1 fruit fly cellular context compared by ENCODE assay signal in genomic region chr3R:16224415-16225165, dm6.
TF ChIP-seq lines count a peak whose summit lies in the region.

No protein-coding gene starts in this region.

TF ChIP-seq in whole organism, embryonic, 481 proteins besides CTCF, POLR2A, EP300 and RAD21 (continued from another document and continues in another):
- TF ChIP-seq dysf (GFP tag; IDR thresholded peaks at IDR 0.05; lab: Robert Waterston, UW): no peak
- TF ChIP-seq CG42726 (GFP tag; IDR thresholded peaks at IDR 0.05; lab: Robert Waterston, UW; ENCODE audit: partially characterized antibody): no peak
- TF ChIP-seq CG9215 (GFP tag; IDR thresholded peaks at IDR 0.05; lab: Robert Waterston, UW): no peak
- TF ChIP-seq D19A (tag; optimal IDR thresholded peaks at IDR 0.05; lab: Kevin White, UChicago): peak; percentile 96
- TF ChIP-seq Fer3 (tag; optimal IDR thresholded peaks at IDR 0.05; lab: Kevin White, UChicago): peak; percentile 98
- no peak for TF ChIP-seq B-H1 (GFP tag; IDR thresholded peaks at IDR 0.05; lab: Robert Waterston, UW)
- TF ChIP-seq NfI (GFP tag; optimal IDR thresholded peaks at IDR 0.05; lab: Kevin White, UChicago): peak; percentile 97
- no peak for TF ChIP-seq Lim3 (GFP tag; IDR thresholded peaks at IDR 0.05; lab: Robert Waterston, UW)
- no peak for TF ChIP-seq CG31441 (GFP tag; IDR thresholded peaks at IDR 0.05; lab: Robert Waterston, UW)
- no peak for TF ChIP-seq Hr39 (optimal IDR thresholded peaks at IDR 0.05; lab: Kevin White, UChicago)
- no peak for TF ChIP-seq CG14441 (GFP tag; IDR thresholded peaks at IDR 0.05; lab: Robert Waterston, UW)
- TF ChIP-seq nom (GFP tag; optimal IDR thresholded peaks at IDR 0.05; lab: Kevin White, UChicago): peak; percentile 93
- TF ChIP-seq ara (GFP tag; IDR thresholded peaks at IDR 0.05; lab: Robert Waterston, UW): no peak
- peak in 1 of 2 experiments; percentile 98 for TF ChIP-seq Eip74EF (GFP tag; optimal IDR thresholded peaks at IDR 0.05; lab: Kevin White, UChicago)
- TF ChIP-seq fd64A (GFP tag; optimal IDR thresholded peaks at IDR 0.05; lab: Kevin White, UChicago): peak; percentile 96
- TF ChIP-seq wor (GFP tag; IDR thresholded peaks at IDR 0.05; lab: Robert Waterston, UW): no peak
- TF ChIP-seq wdn (GFP tag; IDR thresholded peaks at IDR 0.05; lab: Robert Waterston, UW): no peak
- peak; percentile 99 for TF ChIP-seq CG2678 (tag; optimal IDR thresholded peaks at IDR 0.05; lab: Kevin White, UChicago)
- no peak for TF ChIP-seq row (GFP tag; IDR thresholded peaks at IDR 0.05; lab: Robert Waterston, UW)
- TF ChIP-seq kay (GFP tag; optimal IDR thresholded peaks at IDR 0.05; lab: Kevin White, UChicago): peak; percentile 96
- TF ChIP-seq CG11093 (GFP tag; IDR thresholded peaks at IDR 0.05; lab: Robert Waterston, UW): peak; percentile 97
- peak; percentile 96 for TF ChIP-seq pho (GFP tag; optimal IDR thresholded peaks at IDR 0.05; lab: Kevin White, UChicago)
- TF ChIP-seq CG13287 (GFP tag; IDR thresholded peaks at IDR 0.05; lab: Robert Waterston, UW; ENCODE audit: partially characterized antibody): no peak
- no peak for TF ChIP-seq inv (GFP tag; IDR thresholded peaks at IDR 0.05; lab: Robert Waterston, UW; ENCODE audit: partially characterized antibody)
- peak; percentile 96 for TF ChIP-seq repo (GFP tag; optimal IDR thresholded peaks at IDR 0.05; lab: Kevin White, UChicago)
- no peak for TF ChIP-seq CG10366 (GFP tag; IDR thresholded peaks at IDR 0.05; lab: Robert Waterston, UW)
- TF ChIP-seq odd (GFP tag; optimal IDR thresholded peaks at IDR 0.05; lab: Kevin White, UChicago): peak; percentile 96
- no peak for TF ChIP-seq sens-2 (GFP tag; IDR thresholded peaks at IDR 0.05; lab: Robert Waterston, UW)
- TF ChIP-seq PHDP (tag; optimal IDR thresholded peaks at IDR 0.05; lab: Kevin White, UChicago): peak; percentile 98
- TF ChIP-seq hth (optimal IDR thresholded peaks at IDR 0.05; lab: Kevin White, UChicago): no peak
- TF ChIP-seq Xrp1 (GFP tag; IDR thresholded peaks at IDR 0.05; lab: Robert Waterston, UW): no peak
- peak; percentile 97 for TF ChIP-seq CG6854 (GFP tag; optimal IDR thresholded peaks at IDR 0.05; lab: Kevin White, UChicago)
- TF ChIP-seq chm (GFP tag; IDR thresholded peaks at IDR 0.05; lab: Robert Waterston, UW): no peak
- peak; percentile 89 for TF ChIP-seq Ets97D (GFP tag; optimal IDR thresholded peaks at IDR 0.05; lab: Kevin White, UChicago)
- TF ChIP-seq Oaz (GFP tag; IDR thresholded peaks at IDR 0.05; lab: Robert Waterston, UW): no peak
- TF ChIP-seq CG7745 (tag; optimal IDR thresholded peaks at IDR 0.05; lab: Kevin White, UChicago): peak; percentile 79
- TF ChIP-seq fd3F (GFP tag; optimal IDR thresholded peaks at IDR 0.05; lab: Kevin White, UChicago): peak; percentile 97
- TF ChIP-seq CG3281 (GFP tag; optimal IDR thresholded peaks at IDR 0.05; lab: Kevin White, UChicago): peak; percentile 96
- peak; percentile 96 for TF ChIP-seq HLH54F (GFP tag; optimal IDR thresholded peaks at IDR 0.05; lab: Kevin White, UChicago)
- peak; percentile 58 for TF ChIP-seq ash1 (GFP tag; optimal IDR thresholded peaks at IDR 0.05; lab: Kevin White, UChicago)
- TF ChIP-seq CG5953 (GFP tag; IDR thresholded peaks at IDR 0.05; lab: Robert Waterston, UW): no peak
- TF ChIP-seq eyg (GFP tag; optimal IDR thresholded peaks at IDR 0.05; lab: Kevin White, UChicago): peak; percentile 98
- peak; percentile 96 for TF ChIP-seq Chrac-16 (GFP tag; optimal IDR thresholded peaks at IDR 0.05; lab: Kevin White, UChicago)
- TF ChIP-seq dati (GFP tag; IDR thresholded peaks at IDR 0.05; lab: Robert Waterston, UW): no peak
- TF ChIP-seq Ravus (GFP tag; IDR thresholded peaks at IDR 0.05; lab: Robert Waterston, UW): no peak
- no peak for TF ChIP-seq Dref (GFP tag; IDR thresholded peaks at IDR 0.05; lab: Robert Waterston, UW)
- TF ChIP-seq CG12071 (GFP tag; optimal IDR thresholded peaks at IDR 0.05; lab: Kevin White, UChicago): peak; percentile 97
- peak; percentile 93 for TF ChIP-seq CG12155 (GFP tag; optimal IDR thresholded peaks at IDR 0.05; lab: Kevin White, UChicago)
- no peak for TF ChIP-seq E2f2 (GFP tag; IDR thresholded peaks at IDR 0.05; lab: Robert Waterston, UW)
- peak; percentile 98 for TF ChIP-seq CG4424 (GFP tag; optimal IDR thresholded peaks at IDR 0.05; lab: Kevin White, UChicago)
- TF ChIP-seq CG5245 (GFP tag; optimal IDR thresholded peaks at IDR 0.05; lab: Kevin White, UChicago): peak; percentile 96
- TF ChIP-seq Dll (GFP tag; IDR thresholded peaks at IDR 0.05; lab: Robert Waterston, UW; ENCODE audit: partially characterized antibody): no peak
- no peak for TF ChIP-seq sr (GFP tag; IDR thresholded peaks at IDR 0.05; lab: Robert Waterston, UW)
- peak; percentile 96 for TF ChIP-seq Hr3 (GFP tag; optimal IDR thresholded peaks at IDR 0.05; lab: Kevin White, UChicago)
- TF ChIP-seq seq (GFP tag; IDR thresholded peaks at IDR 0.05; lab: Robert Waterston, UW): no peak
- TF ChIP-seq CG15601 (tag; optimal IDR thresholded peaks at IDR 0.05; lab: Kevin White, UChicago): peak; percentile 98
- TF ChIP-seq CG2202 (tag; optimal IDR thresholded peaks at IDR 0.05; lab: Kevin White, UChicago): peak; percentile 97
- TF ChIP-seq ranshi (GFP tag; IDR thresholded peaks at IDR 0.05; lab: Robert Waterston, UW): no peak
- TF ChIP-seq corto (GFP tag; optimal IDR thresholded peaks at IDR 0.05; lab: Kevin White, UChicago): peak; percentile 73
- TF ChIP-seq mld (GFP tag; IDR thresholded peaks at IDR 0.05; lab: Robert Waterston, UW; ENCODE audit: partially characterized antibody): no peak
- no peak for TF ChIP-seq gce (GFP tag; IDR thresholded peaks at IDR 0.05; lab: Robert Waterston, UW)
- peak; percentile 98 for TF ChIP-seq bab2 (GFP tag; optimal IDR thresholded peaks at IDR 0.05; lab: Kevin White, UChicago)
- TF ChIP-seq hbn (GFP tag; IDR thresholded peaks at IDR 0.05; lab: Robert Waterston, UW; ENCODE audit: partially characterized antibody): no peak
- TF ChIP-seq Sox100B (GFP tag; optimal IDR thresholded peaks at IDR 0.05; lab: Kevin White, UChicago): peak; percentile 97
- TF ChIP-seq CG32772 (GFP tag; IDR thresholded peaks at IDR 0.05; lab: Robert Waterston, UW): no peak
- TF ChIP-seq HHEX (GFP tag; optimal IDR thresholded peaks at IDR 0.05; lab: Kevin White, UChicago): peak; percentile 97
- peak; percentile 84 for TF ChIP-seq CG31365 (tag; optimal IDR thresholded peaks at IDR 0.05; lab: Kevin White, UChicago)
- peak; percentile 98 for TF ChIP-seq CG18262 (tag; optimal IDR thresholded peaks at IDR 0.05; lab: Kevin White, UChicago)
- TF ChIP-seq nau (GFP tag; optimal IDR thresholded peaks at IDR 0.05; lab: Kevin White, UChicago): peak; percentile 96
- TF ChIP-seq tll (GFP tag; optimal IDR thresholded peaks at IDR 0.05; lab: Kevin White, UChicago): peak in 1 of 2 experiments; percentile 62
- no peak for TF ChIP-seq CG34224 (GFP tag; IDR thresholded peaks at IDR 0.05; lab: Robert Waterston, UW; ENCODE audit: partially characterized antibody)
- TF ChIP-seq NFAT (GFP tag; IDR thresholded peaks at IDR 0.05; lab: Robert Waterston, UW): no peak
- TF ChIP-seq Spps (tag; optimal IDR thresholded peaks at IDR 0.05; lab: Kevin White, UChicago): peak; percentile 99
- TF ChIP-seq CG17802 (tag; optimal IDR thresholded peaks at IDR 0.05; lab: Kevin White, UChicago): peak; percentile 89
- TF ChIP-seq CG8388 (GFP tag; optimal IDR thresholded peaks at IDR 0.05; lab: Kevin White, UChicago): peak; percentile 98
- TF ChIP-seq pan (optimal IDR thresholded peaks at IDR 0.05; lab: Kevin White, UChicago): no peak
- TF ChIP-seq pan (GFP tag; optimal IDR thresholded peaks at IDR 0.05 in 1 of 2, IDR thresholded peaks at IDR 0.05 in 1 of 2): no peak
- TF ChIP-seq CG3838 (GFP tag; optimal IDR thresholded peaks at IDR 0.05; lab: Kevin White, UChicago): peak; percentile 93
- TF ChIP-seq CrebB (tag; optimal IDR thresholded peaks at IDR 0.05; lab: Kevin White, UChicago): peak; percentile 96
- TF ChIP-seq Sry-β (GFP tag; optimal IDR thresholded peaks at IDR 0.05; lab: Kevin White, UChicago): peak; percentile 75
- TF ChIP-seq Sry-δ (GFP tag; optimal IDR thresholded peaks at IDR 0.05; lab: Kevin White, UChicago): peak; percentile 75
- TF ChIP-seq CG4854 (GFP tag; optimal IDR thresholded peaks at IDR 0.05; lab: Kevin White, UChicago): peak; percentile 97
- TF ChIP-seq Oli (tag; optimal IDR thresholded peaks at IDR 0.05; lab: Kevin White, UChicago): peak; percentile 98
- peak; percentile 96 for TF ChIP-seq her (GFP tag; optimal IDR thresholded peaks at IDR 0.05; lab: Kevin White, UChicago)
- TF ChIP-seq HLH3B (GFP tag; IDR thresholded peaks at IDR 0.05; lab: Robert Waterston, UW): no peak
- peak; percentile 95 for TF ChIP-seq CG10431 (GFP tag; optimal IDR thresholded peaks at IDR 0.05; lab: Kevin White, UChicago)
- no peak for TF ChIP-seq CG10959 (GFP tag; IDR thresholded peaks at IDR 0.05; lab: Robert Waterston, UW)
- TF ChIP-seq amos (GFP tag; IDR thresholded peaks at IDR 0.05; lab: Robert Waterston, UW; ENCODE audit: partially characterized antibody): no peak
- peak; percentile 95 for TF ChIP-seq MTF-1 (GFP tag; optimal IDR thresholded peaks at IDR 0.05; lab: Kevin White, UChicago; ENCODE audit: borderline replicate concordance)
- TF ChIP-seq slbo (GFP tag; IDR thresholded peaks at IDR 0.05; lab: Robert Waterston, UW): no peak
- TF ChIP-seq gsb (GFP tag; IDR thresholded peaks at IDR 0.05; lab: Robert Waterston, UW): no peak
- TF ChIP-seq CG7357 (GFP tag; IDR thresholded peaks at IDR 0.05; lab: Robert Waterston, UW): peak; percentile 94
- peak; percentile 82 for TF ChIP-seq ftz-f1 (GFP tag; optimal IDR thresholded peaks at IDR 0.05; lab: Kevin White, UChicago)
- TF ChIP-seq Sin3A (optimal IDR thresholded peaks at IDR 0.05; lab: Kevin White, UChicago): no peak
- no peak for TF ChIP-seq ro (GFP tag; IDR thresholded peaks at IDR 0.05; lab: Robert Waterston, UW)
- TF ChIP-seq CG34376 (GFP tag; optimal IDR thresholded peaks at IDR 0.05; lab: Kevin White, UChicago): peak; percentile 94
- TF ChIP-seq CG14965 (GFP tag; optimal IDR thresholded peaks at IDR 0.05; lab: Kevin White, UChicago; ENCODE audit: borderline replicate concordance): peak; percentile 87
- TF ChIP-seq CG32767 (GFP tag; IDR thresholded peaks at IDR 0.05; lab: Robert Waterston, UW): no peak
- TF ChIP-seq lmd (GFP tag; IDR thresholded peaks at IDR 0.05; lab: Robert Waterston, UW): no peak
- TF ChIP-seq CG9876 (GFP tag; optimal IDR thresholded peaks at IDR 0.05; lab: Kevin White, UChicago): peak; percentile 83
- TF ChIP-seq Dbx (GFP tag; IDR thresholded peaks at IDR 0.05; lab: Robert Waterston, UW): no peak
- peak; percentile 97 for TF ChIP-seq CG16863 (GFP tag; optimal IDR thresholded peaks at IDR 0.05; lab: Kevin White, UChicago)
- TF ChIP-seq CG10543 (GFP tag; optimal IDR thresholded peaks at IDR 0.05; lab: Kevin White, UChicago): peak; percentile 90
- TF ChIP-seq tin (GFP tag; optimal IDR thresholded peaks at IDR 0.05; lab: Kevin White, UChicago): peak; percentile 98
- TF ChIP-seq CG7556 (GFP tag; optimal IDR thresholded peaks at IDR 0.05; lab: Kevin White, UChicago): peak; percentile 99
- peak; percentile 99 for TF ChIP-seq CG12391 (tag; optimal IDR thresholded peaks at IDR 0.05; lab: Kevin White, UChicago)
- TF ChIP-seq crol (GFP tag; IDR thresholded peaks at IDR 0.05; lab: Robert Waterston, UW): no peak
- peak; percentile 97 for TF ChIP-seq CG17385 (GFP tag; optimal IDR thresholded peaks at IDR 0.05; lab: Kevin White, UChicago)
- TF ChIP-seq CG7928 (GFP tag; optimal IDR thresholded peaks at IDR 0.05; lab: Kevin White, UChicago): peak; percentile 76
- no peak for TF ChIP-seq dan (GFP tag; IDR thresholded peaks at IDR 0.05; lab: Robert Waterston, UW)
- no peak for TF ChIP-seq knrl (GFP tag; IDR thresholded peaks at IDR 0.05; lab: Robert Waterston, UW; ENCODE audit: partially characterized antibody)
- no peak for TF ChIP-seq ap (GFP tag; IDR thresholded peaks at IDR 0.05; lab: Robert Waterston, UW)
- peak; percentile 89 for TF ChIP-seq CG16815 (GFP tag; optimal IDR thresholded peaks at IDR 0.05; lab: Kevin White, UChicago)
- no peak for TF ChIP-seq Mrtf (GFP tag; IDR thresholded peaks at IDR 0.05; lab: Robert Waterston, UW)
- peak; percentile 91 for TF ChIP-seq pros (GFP tag; optimal IDR thresholded peaks at IDR 0.05; lab: Kevin White, UChicago)
- TF ChIP-seq CG8765 (GFP tag; IDR thresholded peaks at IDR 0.05; lab: Robert Waterston, UW): no peak
- TF ChIP-seq Gug (GFP tag; IDR thresholded peaks at IDR 0.05; lab: Robert Waterston, UW): peak; percentile 95
- peak; percentile 75 for TF ChIP-seq exex (tag; optimal IDR thresholded peaks at IDR 0.05; lab: Kevin White, UChicago)
- TF ChIP-seq aop (GFP tag; IDR thresholded peaks at IDR 0.05; lab: Robert Waterston, UW): no peak
- peak; percentile 96 for TF ChIP-seq CG6272 (GFP tag; IDR thresholded peaks at IDR 0.05; lab: Robert Waterston, UW)
- no peak for TF ChIP-seq stc (GFP tag; IDR thresholded peaks at IDR 0.05; lab: Robert Waterston, UW)
- TF ChIP-seq CG2199 (GFP tag; IDR thresholded peaks at IDR 0.05; lab: Robert Waterston, UW): no peak
- TF ChIP-seq CG8359 (GFP tag; optimal IDR thresholded peaks at IDR 0.05; lab: Kevin White, UChicago; ENCODE audit: borderline replicate concordance): peak; percentile 91
- TF ChIP-seq CG8281 (tag; optimal IDR thresholded peaks at IDR 0.05; lab: Kevin White, UChicago): peak; percentile 86
- TF ChIP-seq sc (optimal IDR thresholded peaks at IDR 0.05; lab: Kevin White, UChicago): no peak
- TF ChIP-seq sc (GFP tag; optimal IDR thresholded peaks at IDR 0.05; lab: Kevin White, UChicago): peak; percentile 97
- peak; percentile 50 for TF ChIP-seq stwl (tag; optimal IDR thresholded peaks at IDR 0.05; lab: Kevin White, UChicago)
- peak; percentile 96 for TF ChIP-seq CG12236 (GFP tag; optimal IDR thresholded peaks at IDR 0.05; lab: Kevin White, UChicago)
- TF ChIP-seq Rx (GFP tag; IDR thresholded peaks at IDR 0.05; lab: Robert Waterston, UW): no peak
- peak in 1 of 2 experiments; percentile 65 for TF ChIP-seq crp (GFP tag; optimal IDR thresholded peaks at IDR 0.05; lab: Kevin White, UChicago)
- TF ChIP-seq croc (GFP tag; conservative IDR thresholded peaks at IDR 0.05; lab: Robert Waterston, UW): peak; percentile 97
- no peak for TF ChIP-seq ase (GFP tag; IDR thresholded peaks at IDR 0.05; lab: Robert Waterston, UW)
- TF ChIP-seq Meics (GFP tag; optimal IDR thresholded peaks at IDR 0.05; lab: Kevin White, UChicago): peak; percentile 98
- TF ChIP-seq kni (GFP tag; optimal IDR thresholded peaks at IDR 0.05; lab: Kevin White, UChicago): peak; percentile 81
- peak; percentile 98 for TF ChIP-seq CG18476 (GFP tag; optimal IDR thresholded peaks at IDR 0.05; lab: Kevin White, UChicago)
